Worm (Caenorhabditis elegans) whole organism, early embryonic: ENCODE results near the gene Y32B12A.5.

Source experiments
- B0310.2 ChIP-seq: sonication (generic microtip); optimal IDR thresholded peaks from 2 replicates; lab custom pipeline; 2016; ENCODE audit warnings: mild to moderate bottlenecking, missing genetic modification characterization, missing compliant biosample characterization
- aly-1 ChIP-seq: sonication (generic microtip); optimal IDR thresholded peaks from 2 replicates; lab custom pipeline; 2016; ENCODE audit warnings: missing genetic modification characterization, missing compliant biosample characterization
- ama-1 ChIP-seq: fragments of 150-350 bp; optimal IDR thresholded peaks from 2 replicates; lab custom pipeline; 2014
- ceh-36 ChIP-seq: sonication (generic microtip); optimal IDR thresholded peaks from 2 replicates; lab custom pipeline; 2016; ENCODE audit warnings: missing genetic modification characterization, inconsistent platforms, missing compliant biosample characterization
- flt-1 ChIP-seq: fragments of 200-800 bp; sonication (Bioruptor generic); IDR thresholded peaks from 2 replicates; pipeline ENCODE4 v1.3.6; 2022; ENCODE audit warnings: missing genetic modification characterization, missing compliant biosample characterization
- hmg-4 ChIP-seq: fragments of 200-800 bp; sonication (Bioruptor generic); optimal IDR thresholded peaks from 2 replicates; lab custom pipeline; 2018; ENCODE audit warnings: mild to moderate bottlenecking, missing genetic modification characterization, missing compliant biosample characterization
- hnd-1 ChIP-seq: sonication (generic microtip); optimal IDR thresholded peaks from 2 replicates; lab custom pipeline; 2016; ENCODE audit warnings: missing genetic modification characterization, missing compliant biosample characterization
- scrt-1 ChIP-seq: fragments of 200-800 bp; sonication (Bioruptor generic); IDR thresholded peaks from 2 replicates; pipeline ENCODE4 v1.3.6; 2022; ENCODE audit warnings: missing genetic modification characterization, missing compliant biosample characterization
- tbx-11 ChIP-seq: fragments of 200-800 bp; sonication (Bioruptor generic); IDR thresholded peaks from 2 replicates; pipeline ENCODE4 v1.3.6; 2022; ENCODE audit warnings: missing genetic modification characterization, missing compliant biosample characterization
- tbx-37 ChIP-seq: fragments of 200-800 bp; sonication (Bioruptor generic); conservative IDR thresholded peaks from 2 replicates; pipeline ENCODE4 v1.3.6; 2022; ENCODE audit warnings: missing genetic modification reagents, missing genetic modification characterization, missing compliant biosample characterization

- TF ChIP-seq ama-1 (lab: Kevin White, UChicago) = no peak
- TF ChIP-seq hmg-4 (GFP tag; lab: Kevin White, UChicago) = no peak
- TF ChIP-seq hnd-1 = no peak
- no peak for TF ChIP-seq tbx-11 (GFP tag; lab: Robert Waterston, UW)
- TF ChIP-seq tbx-37 (GFP tag; lab: Robert Waterston, UW) = no peak
- TF ChIP-seq flt-1 (GFP tag; lab: Robert Waterston, UW) = no peak
- no peak for TF ChIP-seq B0310.2 (tag; lab: Kevin White, UChicago)
- no peak for TF ChIP-seq scrt-1 (GFP tag; lab: Robert Waterston, UW)
- TF ChIP-seq ceh-36 (tag; lab: Kevin White, UChicago) = no peak
- TF ChIP-seq aly-1 = no peak
Observed at ce11 chrV:16535172-16535571, 47.8 kb upstream of the Y32B12A.5 start, which contains the start of gene Y32B12B.8.
